Worm (Caenorhabditis elegans): ENCODE results near the gene F13B12.7.

ce11 chrIV:10430507-10430906 lies 13.1 kb upstream of the F13B12.7 start:
- no peak for TF ChIP-seq pqm-1 (tag; optimal IDR thresholded peaks at IDR 0.05)
- no peak for TF ChIP-seq pha-4 (tag; optimal IDR thresholded peaks at IDR 0.05)
- TF ChIP-seq sea-2 (GFP tag; optimal IDR thresholded peaks at IDR 0.05), result no peak

All from whole organism, L3 larva.